Fruit fly (Drosophila melanogaster): ENCODE data around the gene CG3862.

CG3862 gene

dm6 chr2L:856690-857488 is 31.2 kb upstream of the CG3862 start (continued):
- TF ChIP-seq CG1621 (tag; optimal IDR thresholded peaks at IDR 0.05), result peak; percentile 12
- TF ChIP-seq Sox14 (GFP tag; optimal IDR thresholded peaks at IDR 0.05), result peak; percentile 16
- peak; percentile 73 for TF ChIP-seq CG6163 (GFP tag; IDR thresholded peaks at IDR 0.05)
- peak; percentile 17 for TF ChIP-seq Sox15 (GFP tag; optimal IDR thresholded peaks at IDR 0.05)
- TF ChIP-seq fkh (GFP tag; optimal IDR thresholded peaks at IDR 0.05), result peak; percentile 20
- peak; percentile 26 for TF ChIP-seq Eip75B (GFP tag; optimal IDR thresholded peaks at IDR 0.05)
- no peak for TF ChIP-seq Hr38 (GFP tag; optimal IDR thresholded peaks at IDR 0.05)
- TF ChIP-seq lz (GFP tag; optimal IDR thresholded peaks at IDR 0.05), result peak; percentile 1
- peak; percentile 3 for TF ChIP-seq CG31627 (GFP tag; optimal IDR thresholded peaks at IDR 0.05)
- no peak for TF ChIP-seq vri (GFP tag; optimal IDR thresholded peaks at IDR 0.05)
- no peak for TF ChIP-seq dac (GFP tag; optimal IDR thresholded peaks at IDR 0.05)
- TF ChIP-seq CG6854 (GFP tag; optimal IDR thresholded peaks at IDR 0.05), result no peak
- peak; percentile 41 for TF ChIP-seq CG7368 (GFP tag; optimal IDR thresholded peaks at IDR 0.05)
- TF ChIP-seq eg (GFP tag; IDR thresholded peaks at IDR 0.05), result peak; percentile 74
- no peak for TF ChIP-seq salr (GFP tag; optimal IDR thresholded peaks at IDR 0.05)
- TF ChIP-seq cyc (GFP tag; optimal IDR thresholded peaks at IDR 0.05), result peak; percentile 16
- no peak for TF ChIP-seq Blimp-1 (GFP tag; optimal IDR thresholded peaks at IDR 0.05)
- TF ChIP-seq CG10669 (GFP tag; optimal IDR thresholded peaks at IDR 0.05), result no peak
- peak; percentile 4 for TF ChIP-seq CG8319 (GFP tag; optimal IDR thresholded peaks at IDR 0.05)
- no peak for TF ChIP-seq CG16779 (tag; optimal IDR thresholded peaks at IDR 0.05)
- peak; percentile 36 for TF ChIP-seq Ets96B (tag; optimal IDR thresholded peaks at IDR 0.05)
- TF ChIP-seq Ets21C (GFP tag; optimal IDR thresholded peaks at IDR 0.05), result no peak

dm6 chr2L:856001-856400 is 30.3 kb upstream of the CG3862 start:
- TF ChIP-seq CG9139 (GFP tag; optimal IDR thresholded peaks at IDR 0.05) (no peak), CG16779 (tag; optimal IDR thresholded peaks at IDR 0.05) (no peak), fkh (GFP tag; optimal IDR thresholded peaks at IDR 0.05) (peak; percentile 83)

- TF ChIP-seq svp (GFP tag) (peak; percentile 74), CG11902 (GFP tag; optimal IDR thresholded peaks at IDR 0.05) (no peak), Hr39 (GFP tag; optimal IDR thresholded peaks at IDR 0.05) (peak; percentile 46), ss (GFP tag; optimal IDR thresholded peaks at IDR 0.05) (no peak), CG3032 (tag; optimal IDR thresholded peaks at IDR 0.05) (peak; percentile 17), CG32006 (GFP tag; optimal IDR thresholded peaks at IDR 0.05) (peak; percentile 35), Blimp-1 (GFP tag; optimal IDR thresholded peaks at IDR 0.05) (no peak), spab (GFP tag; optimal IDR thresholded peaks at IDR 0.05) (no peak), acj6 (GFP tag; optimal IDR thresholded peaks at IDR 0.05) (peak; percentile 34), CG11294 (GFP tag; IDR thresholded peaks at IDR 0.05) (peak; percentile 26; the same call in 1 of the 2 replicates), CG8319 (GFP tag; optimal IDR thresholded peaks at IDR 0.05) (no peak), dac (GFP tag; optimal IDR thresholded peaks at IDR 0.05) (no peak), cyc (GFP tag; optimal IDR thresholded peaks at IDR 0.05) (peak; percentile 37), Hr4 (GFP tag; optimal IDR thresholded peaks at IDR 0.05) (peak; percentile 73), achi (GFP tag; optimal IDR thresholded peaks at IDR 0.05) (peak; percentile 23), OdsH (GFP tag; optimal IDR thresholded peaks at IDR 0.05) (peak; percentile 44), Eip93F (GFP tag; optimal IDR thresholded peaks at IDR 0.05) (no peak), CG6163 (GFP tag; IDR thresholded peaks at IDR 0.05) (peak; percentile 75), Met (GFP tag; optimal IDR thresholded peaks at IDR 0.05) (peak; percentile 49), lz (GFP tag; optimal IDR thresholded peaks at IDR 0.05) (peak; percentile 35), CG8119 (GFP tag; IDR thresholded peaks at IDR 0.05) (peak; percentile 47; the same call in 2 of the 3 replicates), Gug (GFP tag; IDR thresholded peaks at IDR 0.05) (0 out of 2 replicates have a peak, but pooled peaks have one; percentile 25), Smox (GFP tag; optimal IDR thresholded peaks at IDR 0.05) (peak; percentile 51), CG1621 (tag; optimal IDR thresholded peaks at IDR 0.05) (no peak), CG6792 (GFP tag; optimal IDR thresholded peaks at IDR 0.05) (no peak), CG10631 (GFP tag; optimal IDR thresholded peaks at IDR 0.05) (peak; percentile 46), eg (GFP tag; IDR thresholded peaks at IDR 0.05) (peak; percentile 57), CG6808 (GFP tag; optimal IDR thresholded peaks at IDR 0.05) (no peak), Eip75B (GFP tag; optimal IDR thresholded peaks at IDR 0.05) (peak; percentile 18), pdm3 (GFP tag; optimal IDR thresholded peaks at IDR 0.05) (peak; percentile 63), Eip78C (GFP tag) (peak; percentile 77), Ets96B (tag; optimal IDR thresholded peaks at IDR 0.05) (peak; percentile 8)
Measured at dm6 chr2L:855052-855547, 29.4 kb upstream of the CG3862 start, which contains the start of gene CG13949. Gene CG13949 (plus strand): TSS chr2L:855337.

Data from whole organism, prepupa.